Fruit fly (Drosophila melanogaster) whole organism, embryonic: Measurements from ENCODE around the gene CG4393.

Experiments
- Antp ChIP-seq: fragments of 200-800 bp; sonication (Bioruptor generic); optimal IDR thresholded peaks from 3 replicates; lab custom pipeline; 2016; ENCODE audit warnings: missing biosample characterization, missing genetic modification characterization
- Atf6 ChIP-seq: fragments of 200-800 bp; sonication (Bioruptor generic); IDR thresholded peaks from 2 replicates; pipeline ENCODE4 v1.3.6; 2022; ENCODE audit warnings: missing biosample characterization, missing genetic modification characterization
- BtbVII ChIP-seq: fragments of 200-800 bp; sonication (Bioruptor generic); optimal IDR thresholded peaks from 3 replicates; lab custom pipeline; 2017; ENCODE audit warnings: missing biosample characterization, mild to moderate bottlenecking, missing genetic modification characterization
- CG11504 ChIP-seq: fragments of 200-800 bp; sonication (Bioruptor generic); optimal IDR thresholded peaks from 3 replicates; lab custom pipeline; 2019; ENCODE audit warnings: missing biosample characterization, mild to moderate bottlenecking, missing genetic modification characterization, moderate library complexity
- CG13424 ChIP-seq: fragments of 200-800 bp; sonication (Bioruptor generic); optimal IDR thresholded peaks from 2 replicates; lab custom pipeline; 2019; ENCODE audit warnings: missing biosample characterization, mild to moderate bottlenecking, missing genetic modification characterization, moderate library complexity
- CG2116 ChIP-seq: fragments of 200-800 bp; sonication (Bioruptor generic); optimal IDR thresholded peaks from 3 replicates; lab custom pipeline; 2018; ENCODE audit warnings: missing biosample characterization, mild to moderate bottlenecking, missing genetic modification characterization
- CG3281 ChIP-seq: fragments of 200-800 bp; sonication (Bioruptor generic); optimal IDR thresholded peaks from 3 replicates; lab custom pipeline; 2017; ENCODE audit warnings: missing biosample characterization, mild to moderate bottlenecking, missing genetic modification characterization
- CG4707 ChIP-seq: fragments of 200-800 bp; sonication (Bioruptor generic); optimal IDR thresholded peaks from 2 replicates; lab custom pipeline; 2018; ENCODE audit warnings: missing biosample characterization, mild to moderate bottlenecking, missing genetic modification characterization, moderate library complexity
- CG8281 ChIP-seq: fragments of 200-800 bp; sonication (Bioruptor generic); optimal IDR thresholded peaks from 2 replicates; lab custom pipeline; 2018; ENCODE audit warnings: missing biosample characterization, mild to moderate bottlenecking, missing genetic modification characterization, moderate library complexity
- CG8359 ChIP-seq: fragments of 200-800 bp; sonication (Bioruptor generic); optimal IDR thresholded peaks from 2 replicates; lab custom pipeline; 2017; ENCODE audit warnings: missing biosample characterization, mild to moderate bottlenecking, missing genetic modification characterization, borderline replicate concordance
- CG8765 ChIP-seq: fragments of 200-800 bp; sonication (Bioruptor generic); IDR thresholded peaks from 2 replicates; pipeline ENCODE4 v1.3.6; 2022; ENCODE audit warnings: missing biosample characterization, missing genetic modification characterization
- CG9609 ChIP-seq: fragments of 200-800 bp; sonication (Bioruptor generic); optimal IDR thresholded peaks from 3 replicates; lab custom pipeline; 2016; ENCODE audit warnings: missing biosample characterization, missing genetic modification characterization
- Dad ChIP-seq: fragments of 200-800 bp; sonication (Bioruptor generic); optimal IDR thresholded peaks from 3 replicates; lab custom pipeline; 2016; ENCODE audit warnings: missing biosample characterization, missing genetic modification characterization
- Dip3 ChIP-seq: fragments of 200-800 bp; sonication (Bioruptor generic); optimal IDR thresholded peaks from 3 replicates; lab custom pipeline; 2016; ENCODE audit warnings: missing biosample characterization, missing genetic modification characterization
- Doc2 ChIP-seq: fragments of 200-800 bp; sonication (Bioruptor generic); IDR thresholded peaks from 2 replicates; pipeline ENCODE4 v1.3.6; 2022; ENCODE audit warnings: missing biosample characterization, missing genetic modification characterization
- HLH4C ChIP-seq: fragments of 200-800 bp; sonication (Bioruptor generic); IDR thresholded peaks from 3 replicates; pipeline ENCODE4 v1.3.6; 2022; ENCODE audit warnings: missing biosample characterization, missing genetic modification characterization; ENCODE audit not compliant: partially characterized antibody
- HmgD ChIP-seq: fragments of 200-800 bp; sonication (Bioruptor generic); optimal IDR thresholded peaks from 3 replicates; lab custom pipeline; 2016; ENCODE audit warnings: missing biosample characterization, missing genetic modification characterization
- Kr ChIP-seq: fragments of 200-800 bp; sonication (Bioruptor generic); optimal IDR thresholded peaks from 2 replicates; lab custom pipeline; 2017; ENCODE audit warnings: missing biosample characterization, mild to moderate bottlenecking, missing genetic modification characterization
- MBD-R2 ChIP-seq: fragments of 200-800 bp; sonication (Bioruptor generic); IDR thresholded peaks from 2 replicates; pipeline ENCODE4 v1.3.6; 2022; ENCODE audit warnings: missing biosample characterization, missing genetic modification characterization
- Neu2 ChIP-seq: fragments of 200-800 bp; sonication (Bioruptor generic); optimal IDR thresholded peaks from 3 replicates; lab custom pipeline; 2016; ENCODE audit warnings: missing biosample characterization, missing genetic modification characterization, borderline replicate concordance
- Six4 ChIP-seq: fragments of 200-800 bp; sonication (Bioruptor generic); optimal IDR thresholded peaks from 2 replicates; lab custom pipeline; 2016; ENCODE audit warnings: missing biosample characterization, missing genetic modification characterization
- Usf ChIP-seq: fragments of 200-800 bp; sonication (Bioruptor generic); optimal IDR thresholded peaks from 2 replicates; lab custom pipeline; 2017; ENCODE audit warnings: missing genotype, missing biosample characterization, missing genetic modification characterization
- Vsx1 ChIP-seq: fragments of 200-800 bp; sonication (Bioruptor generic); optimal IDR thresholded peaks from 2 replicates; lab custom pipeline; 2017; ENCODE audit warnings: missing biosample characterization, mild to moderate bottlenecking, missing genetic modification characterization, missing genetic modification reagents
- amos ChIP-seq: fragments of 200-800 bp; sonication (Bioruptor generic); IDR thresholded peaks from 2 replicates; pipeline ENCODE4 v1.3.6; 2022; ENCODE audit warnings: missing biosample characterization, missing genetic modification characterization; ENCODE audit not compliant: partially characterized antibody
- ara ChIP-seq: fragments of 200-800 bp; sonication (Bioruptor generic); IDR thresholded peaks from 2 replicates; pipeline ENCODE4 v1.3.6; 2022; ENCODE audit warnings: missing biosample characterization, missing genetic modification characterization
- btn ChIP-seq: fragments of 200-800 bp; sonication (Bioruptor generic); optimal IDR thresholded peaks from 2 replicates; lab custom pipeline; 2016; ENCODE audit warnings: missing biosample characterization, missing genetic modification characterization
- cas ChIP-seq: fragments of 200-800 bp; sonication (Bioruptor generic); IDR thresholded peaks from 2 replicates; pipeline ENCODE4 v1.3.6; 2022; ENCODE audit warnings: missing biosample characterization, missing genetic modification characterization
- caup ChIP-seq: fragments of 200-800 bp; sonication (Bioruptor generic); optimal IDR thresholded peaks from 3 replicates; lab custom pipeline; 2017; ENCODE audit warnings: missing biosample characterization, mild to moderate bottlenecking, missing genetic modification characterization, moderate library complexity; ENCODE audit not compliant: severe bottlenecking
- da ChIP-seq: fragments of 200-800 bp; sonication (Bioruptor generic); optimal IDR thresholded peaks from 2 replicates; lab custom pipeline; 2016; ENCODE audit warnings: missing biosample characterization, missing genetic modification characterization
- disco-r ChIP-seq: fragments of 200-800 bp; sonication (Bioruptor generic); optimal IDR thresholded peaks from 2 replicates; lab custom pipeline; 2016; ENCODE audit warnings: missing biosample characterization, missing genetic modification characterization
- fu2 ChIP-seq: fragments of 200-800 bp; sonication (Bioruptor generic); optimal IDR thresholded peaks from 2 replicates; lab custom pipeline; 2016; ENCODE audit warnings: missing biosample characterization, missing genetic modification characterization
- h ChIP-seq: fragments of >200 bp; optimal IDR thresholded peaks from 2 replicates; lab custom pipeline; 2017
- ham ChIP-seq: fragments of 200-800 bp; sonication (Bioruptor generic); IDR thresholded peaks from 2 replicates; pipeline ENCODE4 v1.3.6; 2022; ENCODE audit warnings: missing biosample characterization, missing genetic modification characterization
- ind ChIP-seq: fragments of 200-800 bp; sonication (Bioruptor generic); optimal IDR thresholded peaks from 3 replicates; lab custom pipeline; 2016; ENCODE audit warnings: missing biosample characterization, missing genetic modification characterization
- ken ChIP-seq: fragments of 200-800 bp; sonication (Bioruptor generic); IDR thresholded peaks from 3 replicates; pipeline ENCODE4 v1.3.6; 2022; ENCODE audit warnings: missing biosample characterization, missing genetic modification characterization
- odd ChIP-seq: fragments of 200-800 bp; sonication (Bioruptor generic); optimal IDR thresholded peaks from 2 replicates; lab custom pipeline; 2017; ENCODE audit warnings: missing biosample characterization, mild to moderate bottlenecking, missing genetic modification characterization
- org-1 ChIP-seq: fragments of 200-800 bp; sonication (Bioruptor generic); optimal IDR thresholded peaks from 2 replicates; lab custom pipeline; 2017; ENCODE audit warnings: missing biosample characterization, missing genetic modification characterization
- phol ChIP-seq: fragments of 200-800 bp; sonication (Bioruptor generic); optimal IDR thresholded peaks from 3 replicates; lab custom pipeline; 2018; ENCODE audit warnings: missing biosample characterization, mild to moderate bottlenecking, missing genetic modification characterization, moderate library complexity
- run ChIP-seq: fragments of 200-800 bp; sonication (Bioruptor generic); optimal IDR thresholded peaks from 3 replicates; lab custom pipeline; 2018; ENCODE audit warnings: missing biosample characterization, mild to moderate bottlenecking, missing genetic modification characterization
- seq ChIP-seq: fragments of 200-800 bp; sonication (Bioruptor generic); IDR thresholded peaks from 2 replicates; pipeline ENCODE4 v1.3.6; 2022; ENCODE audit warnings: missing biosample characterization, missing genetic modification characterization
- sima ChIP-seq: fragments of 200-800 bp; sonication (Bioruptor generic); optimal IDR thresholded peaks from 2 replicates; lab custom pipeline; 2016; ENCODE audit warnings: missing biosample characterization, missing genetic modification characterization
- slbo ChIP-seq: fragments of 200-800 bp; sonication (Bioruptor generic); IDR thresholded peaks from 2 replicates; pipeline ENCODE4 v1.3.6; 2022; ENCODE audit warnings: missing biosample characterization, missing genetic modification characterization
- ssp ChIP-seq: fragments of 200-800 bp; sonication (Bioruptor generic); IDR thresholded peaks from 2 replicates; pipeline ENCODE4 v1.3.6; 2022; ENCODE audit warnings: missing biosample characterization, missing genetic modification characterization
- tna ChIP-seq: fragments of 200-800 bp; sonication (Bioruptor generic); IDR thresholded peaks from 2 replicates; pipeline ENCODE4 v1.3.6; 2022; ENCODE audit warnings: missing biosample characterization, missing genetic modification characterization; ENCODE audit not compliant: partially characterized antibody
- ttk ChIP-seq: fragments of 200-800 bp; sonication (Bioruptor generic); IDR thresholded peaks from 2 replicates; pipeline ENCODE4 v2.1.2; 2022; ENCODE audit warnings: missing biosample characterization, missing genetic modification characterization
- tup ChIP-seq: fragments of 200-800 bp; sonication (Bioruptor generic); optimal IDR thresholded peaks from 2 replicates; lab custom pipeline; 2016; ENCODE audit warnings: missing biosample characterization, mild to moderate bottlenecking, missing genetic modification characterization, moderate library complexity
- twi ChIP-seq: fragments of 200-800 bp; optimal IDR thresholded peaks from 2 replicates; lab custom pipeline; 2019; ENCODE audit warnings: missing biosample characterization, mild to moderate bottlenecking, missing genetic modification characterization, moderate library complexity
- vnd ChIP-seq: fragments of 200-800 bp; sonication (Bioruptor generic); IDR thresholded peaks from 3 replicates; pipeline ENCODE4 v1.3.6; 2022; ENCODE audit warnings: missing biosample characterization, missing genetic modification characterization; ENCODE audit not compliant: partially characterized antibody
- zen ChIP-seq: fragments of 200-800 bp; sonication (Bioruptor generic); optimal IDR thresholded peaks from 3 replicates; lab custom pipeline; 2018; ENCODE audit warnings: missing biosample characterization, mild to moderate bottlenecking, missing genetic modification characterization, moderate library complexity
- zen2 ChIP-seq: fragments of 200-800 bp; sonication (Bioruptor generic); IDR thresholded peaks from 3 replicates; pipeline ENCODE4 v1.3.6; 2022; ENCODE audit warnings: missing biosample characterization, missing genetic modification characterization; ENCODE audit not compliant: partially characterized antibody
- zfh1 ChIP-seq: fragments of 200-800 bp; sonication (Bioruptor generic); IDR thresholded peaks from 3 replicates; pipeline ENCODE4 v1.3.6; 2022; ENCODE audit warnings: missing biosample characterization, missing genetic modification characterization

CG4393 gene

dm6 chr3R:23346893-23347396 lies 37.6 kb downstream of the CG4393 start (continued):
- peak; percentile 64 for TF ChIP-seq phol (tag; lab: Kevin White, UChicago)
- no peak for TF ChIP-seq fu2 (GFP tag; lab: Kevin White, UChicago)
- 0 out of 2 replicates have a peak, but pooled peaks have one; percentile 19 for TF ChIP-seq ssp (GFP tag; lab: Robert Waterston, UW)
- TF ChIP-seq run = peak; percentile 13
- no peak for TF ChIP-seq Vsx1 (GFP tag; lab: Kevin White, UChicago)
- TF ChIP-seq Dip3 (GFP tag; lab: Kevin White, UChicago) = no peak
- TF ChIP-seq Six4 (GFP tag; lab: Kevin White, UChicago) = peak; percentile 49
- peak; percentile 20 for TF ChIP-seq Kr (GFP tag; lab: Kevin White, UChicago)
- peak; percentile 46 for TF ChIP-seq ind (GFP tag; lab: Kevin White, UChicago)
- no peak for TF ChIP-seq MBD-R2 (GFP tag; lab: Robert Waterston, UW)
- TF ChIP-seq BtbVII (GFP tag; lab: Kevin White, UChicago) = peak; percentile 47
- no peak for TF ChIP-seq da (GFP tag; lab: Kevin White, UChicago)
- TF ChIP-seq ttk (GFP tag; lab: Robert Waterston, UW) = no peak
- no peak for TF ChIP-seq Usf
- TF ChIP-seq odd = no peak
- no peak for TF ChIP-seq h (lab: Kevin White, UChicago)
- peak; percentile 70 for TF ChIP-seq CG11504 (tag; lab: Kevin White, UChicago)
- TF ChIP-seq ham (GFP tag; lab: Robert Waterston, UW) = no peak
- TF ChIP-seq CG9609 = no peak
- peak; percentile 98 for TF ChIP-seq CG4707
- TF ChIP-seq HmgD = no peak
- TF ChIP-seq CG8359 (GFP tag; lab: Kevin White, UChicago) = no peak
- peak; percentile 19 for TF ChIP-seq caup
- TF ChIP-seq CG3281 (GFP tag; lab: Kevin White, UChicago) = peak; percentile 82
- TF ChIP-seq zen2 (GFP tag; lab: Robert Waterston, UW) = no peak
- no peak for TF ChIP-seq ara (GFP tag; lab: Robert Waterston, UW)
- TF ChIP-seq Atf6 (GFP tag; lab: Robert Waterston, UW) = no peak
- TF ChIP-seq seq = no peak
- no peak for TF ChIP-seq cas (GFP tag; lab: Robert Waterston, UW)
- no peak for TF ChIP-seq CG8765 (GFP tag; lab: Robert Waterston, UW)
- TF ChIP-seq CG2116 (GFP tag; lab: Kevin White, UChicago) = no peak
- peak; percentile 34; the same call in 1 of the 3 replicates for TF ChIP-seq ken
- TF ChIP-seq slbo (GFP tag; lab: Robert Waterston, UW) = peak; percentile 53
- peak; percentile 69; the same call in 2 of the 3 replicates for TF ChIP-seq zfh1 (GFP tag; lab: Robert Waterston, UW)
- no peak for TF ChIP-seq vnd (GFP tag; lab: Robert Waterston, UW)
- TF ChIP-seq CG13424 (tag; lab: Kevin White, UChicago) = peak; percentile 45
- peak; percentile 25 for TF ChIP-seq zen
- no peak for TF ChIP-seq btn
- TF ChIP-seq Dad (GFP tag; lab: Kevin White, UChicago) = no peak
- TF ChIP-seq Antp (GFP tag; lab: Kevin White, UChicago) = peak; percentile 36
- no peak for TF ChIP-seq HLH4C
- TF ChIP-seq Neu2 = no peak
- no peak for TF ChIP-seq sima (GFP tag; lab: Kevin White, UChicago)
- TF ChIP-seq disco-r = no peak
- no peak for TF ChIP-seq amos
- peak; percentile 26 for TF ChIP-seq org-1
- peak; percentile 47 for TF ChIP-seq tna (GFP tag; lab: Robert Waterston, UW)
- no peak for TF ChIP-seq Doc2 (GFP tag; lab: Robert Waterston, UW)
- no peak for TF ChIP-seq CG8281 (tag; lab: Kevin White, UChicago)
- no peak for TF ChIP-seq twi (tag; lab: Kevin White, UChicago)
- TF ChIP-seq tup (GFP tag; lab: Kevin White, UChicago) = no peak
